Worm (Caenorhabditis elegans) whole organism, late embryonic: ENCODE measurements around the gene Y73B6BL.12.

Source experiments
- ceh-31 ChIP-seq: sonication (generic microtip); optimal IDR thresholded peaks from 2 replicates; lab custom pipeline; 2016; ENCODE audit warnings: missing genetic modification characterization, missing compliant biosample characterization
- ceh-45 ChIP-seq: fragments of 200-800 bp; sonication (Bioruptor generic); IDR thresholded peaks from 2 replicates; pipeline ENCODE4 v1.3.6; 2022; ENCODE audit warnings: missing genetic modification reagents, missing genetic modification characterization, missing compliant biosample characterization
- hlh-13 ChIP-seq: fragments of 200-800 bp; sonication (Bioruptor generic); optimal IDR thresholded peaks from 2 replicates; lab custom pipeline; 2018; ENCODE audit warnings: mild to moderate bottlenecking, missing genetic modification characterization, missing compliant biosample characterization
- hlh-6 ChIP-seq: sonication (generic microtip); optimal IDR thresholded peaks from 2 replicates; lab custom pipeline; 2016; ENCODE audit warnings: missing genotype, missing genetic modification characterization, missing compliant biosample characterization
- lim-6 ChIP-seq: sonication (generic microtip); optimal IDR thresholded peaks from 2 replicates; lab custom pipeline; 2016; ENCODE audit warnings: missing genetic modification characterization, missing compliant biosample characterization
- pax-1 ChIP-seq: fragments of 150-350 bp; optimal IDR thresholded peaks from 2 replicates; lab custom pipeline; 2014; ENCODE audit warnings: missing biosample characterization, missing genetic modification characterization
- pha-4 ChIP-seq: fragments of 150-350 bp; optimal IDR thresholded peaks from 2 replicates; lab custom pipeline; 2018; ENCODE audit warnings: missing biosample characterization, missing genetic modification reagents, missing genetic modification characterization
- ref-2 ChIP-seq: sonication (generic microtip); optimal IDR thresholded peaks from 2 replicates; lab custom pipeline; 2016; ENCODE audit warnings: missing genetic modification characterization, missing compliant biosample characterization
- sdc-2 ChIP-seq: sonication (generic microtip); optimal IDR thresholded peaks from 2 replicates; lab custom pipeline; 2016; ENCODE audit warnings: missing genotype, missing genetic modification characterization, missing compliant biosample characterization
- syd-9 ChIP-seq: sonication (generic microtip); optimal IDR thresholded peaks from 2 replicates; lab custom pipeline; 2016; ENCODE audit warnings: mild to moderate bottlenecking, missing genetic modification characterization, moderate library complexity, missing compliant biosample characterization

Y73B6BL.12 gene

DNA sequence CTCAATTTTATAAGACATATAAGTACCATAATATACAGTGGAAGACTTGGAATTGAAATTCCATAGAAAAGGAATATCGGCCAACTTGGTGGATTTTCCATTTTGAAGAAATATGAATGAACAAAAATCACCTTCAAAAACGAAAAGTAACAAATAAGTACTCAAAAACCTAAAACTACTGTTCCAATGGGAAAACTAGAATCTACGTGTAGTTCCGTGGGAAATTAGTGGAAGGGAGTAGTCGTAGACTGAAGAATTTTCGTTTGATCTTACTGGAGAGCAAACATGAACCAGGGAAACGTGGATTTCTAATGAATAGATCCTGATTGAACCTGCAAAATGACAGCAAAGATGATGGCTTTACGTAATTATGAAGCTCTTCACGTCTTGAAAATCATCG, 45.3 kb downstream of the Y73B6BL.12 start, which contains the start of gene srv-31:
TSS of gene srv-31 (minus strand) at position 101 of the 400 bp plus-strand sequence.
- no peak for TF ChIP-seq syd-9
- no peak for TF ChIP-seq pha-4 (tag; lab: Kevin White, UChicago)
- no peak for TF ChIP-seq sdc-2 (tag; lab: Kevin White, UChicago)
- TF ChIP-seq ceh-31 (tag; lab: Kevin White, UChicago), result no peak
- TF ChIP-seq hlh-6 (tag; lab: Kevin White, UChicago), result no peak
- TF ChIP-seq ceh-45 (GFP tag; lab: Robert Waterston, UW), result no peak
- TF ChIP-seq pax-1 (tag; lab: Kevin White, UChicago), result no peak
- no peak for TF ChIP-seq ref-2 (tag; lab: Kevin White, UChicago)
- TF ChIP-seq, all 69 proteins: peak for 0

DNA sequence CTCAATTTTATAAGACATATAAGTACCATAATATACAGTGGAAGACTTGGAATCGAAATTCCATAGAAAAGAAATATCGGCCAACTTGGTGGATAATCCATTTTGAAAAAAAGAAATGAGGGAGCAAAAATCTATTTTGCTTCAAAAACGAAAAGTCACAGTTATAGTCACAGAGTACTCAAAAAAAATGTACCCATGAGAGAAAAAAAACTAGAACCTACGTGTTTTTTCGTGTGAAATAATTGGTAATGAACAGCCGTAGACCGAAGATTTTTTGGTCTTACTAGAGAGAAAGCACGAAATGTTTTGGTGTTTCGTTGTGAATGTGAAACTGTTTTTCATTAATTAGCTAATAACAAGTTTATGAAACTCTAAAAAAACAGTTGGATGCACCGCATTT, 47.9 kb downstream of the Y73B6BL.12 start, which contains the start of gene srv-30:
TSS of gene srv-30 (minus strand) at position 101 of the 400 bp plus-strand sequence.
- TF ChIP-seq lim-6, result no peak
- no peak for TF ChIP-seq hlh-13 (GFP tag; lab: Kevin White, UChicago)
